Worm (Caenorhabditis elegans) whole organism, young adult: ENCODE results near the gene C32D5.11.

Experiments used
- B0019.2 ChIP-seq: fragments of 200-800 bp; sonication (Bioruptor generic); conservative IDR thresholded peaks from 2 replicates; pipeline ENCODE4 v1.3.6; 2022; ENCODE audit warnings: missing genetic modification reagents, missing genetic modification characterization, missing compliant biosample characterization
- F52B5.7 ChIP-seq: sonication (generic microtip); optimal IDR thresholded peaks from 2 replicates; lab custom pipeline; 2016; ENCODE audit warnings: mild to moderate bottlenecking, missing genetic modification characterization, missing compliant biosample characterization
- ama-1 ChIP-seq, 3 experiments: fragments of 150-350 bp in 1 of 3; sonication (generic microtip) in 2 of 3; optimal IDR thresholded peaks; 2 replicates each; lab custom pipeline; 2014 to 2018; ENCODE audit warnings: missing biosample characterization in 2 of 3, missing genetic modification characterization in 2 of 3, missing genetic modification reagents in 2 of 3
- egl-44 ChIP-seq: fragments of 200-800 bp; sonication (Bioruptor generic); IDR thresholded peaks from 2 replicates; pipeline ENCODE4 v1.3.6; 2022; ENCODE audit warnings: missing genetic modification reagents, missing genetic modification characterization, missing compliant biosample characterization
- gei-17 ChIP-seq: fragments of 200-800 bp; sonication (Bioruptor generic); optimal IDR thresholded peaks from 2 replicates; lab custom pipeline; 2018; ENCODE audit warnings: mild to moderate bottlenecking, missing genetic modification characterization, missing compliant biosample characterization
- snpc-1.1 ChIP-seq: sonication (generic microtip); optimal IDR thresholded peaks from 2 replicates; lab custom pipeline; 2017; ENCODE audit warnings: missing genetic modification characterization, mild to moderate bottlenecking, missing compliant biosample characterization, antibody characterized with exemption, moderate library complexity, missing genotype, missing genetic modification reagents; ENCODE audit not compliant: insufficient read depth
- snpc-1.3 ChIP-seq: sonication (generic microtip); optimal IDR thresholded peaks from 2 replicates; lab custom pipeline; 2017; ENCODE audit warnings: missing genetic modification characterization, mild to moderate bottlenecking, missing compliant biosample characterization, antibody characterized with exemption, moderate library complexity, missing genotype, missing genetic modification reagents; ENCODE audit not compliant: insufficient read depth
- ztf-6 ChIP-seq: fragments of 200-800 bp; sonication (Bioruptor generic); IDR thresholded peaks from 2 replicates; pipeline ENCODE4 v1.3.6; 2022; ENCODE audit warnings: missing genetic modification reagents, missing genetic modification characterization, missing compliant biosample characterization

- TF ChIP-seq snpc-1.3 (tag; lab: Kevin White, UChicago), result no peak
- no peak for TF ChIP-seq ztf-6
- TF ChIP-seq snpc-1.1 (tag; lab: Kevin White, UChicago), result no peak
- TF ChIP-seq F52B5.7 (tag; lab: Kevin White, UChicago), result no peak
- TF ChIP-seq B0019.2 (GFP tag; lab: Robert Waterston, UW), result no peak
- TF ChIP-seq egl-44 (GFP tag; lab: Robert Waterston, UW), result no peak
- TF ChIP-seq gei-17 (GFP tag; lab: Kevin White, UChicago), result no peak
- no peak for TF ChIP-seq ama-1 (optimal IDR thresholded peaks at IDR 0.05; lab: Kevin White, UChicago)
- TF ChIP-seq ama-1 (GFP tag; optimal IDR thresholded peaks at IDR 0.05; lab: Kevin White, UChicago), result no peak
Observed at ce11 chrII:6322081-6322480, 33.2 kb downstream of the C32D5.11 start.
